Fruit fly (Drosophila melanogaster): ENCODE measurements around the gene PolE1.
A peak's percentile ranks its signal among the peaks of the same experiment; 100 is the strongest.

Gene PolE1

DNA sequence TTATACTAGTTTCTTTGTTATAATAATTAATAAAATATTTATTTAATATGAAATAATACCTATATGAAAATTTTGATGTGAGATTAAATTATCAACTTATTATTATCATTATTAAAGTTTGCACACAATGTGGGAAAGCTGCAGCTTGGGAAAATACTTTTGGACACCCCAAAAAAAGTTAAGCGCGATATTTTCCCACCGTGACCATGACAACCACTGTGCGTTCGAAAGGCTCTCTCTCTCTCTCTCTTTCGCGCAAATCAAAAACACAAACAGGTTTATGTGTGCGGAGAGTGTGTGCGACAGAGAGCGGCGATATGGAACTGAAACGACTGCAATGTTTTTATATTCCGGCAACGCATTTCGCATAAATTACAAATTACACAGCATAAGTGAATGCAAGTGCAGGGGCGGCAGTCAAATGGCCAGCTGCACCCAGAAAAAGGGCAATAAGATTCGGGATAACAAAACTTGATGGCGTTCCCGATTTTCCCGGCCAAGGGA, 983 bp upstream of the PolE1 start (continued):
- TF ChIP-seq Rx (GFP tag; IDR thresholded peaks at IDR 0.05) (0 out of 2 replicates have a peak, but pooled peaks have one; percentile 25), cg (GFP tag; optimal IDR thresholded peaks at IDR 0.05) (no peak), gt (GFP tag; IDR thresholded peaks at IDR 0.05) (no peak), Scr (GFP tag; IDR thresholded peaks at IDR 0.05; ENCODE audit: partially characterized antibody) (no peak), ash1 (GFP tag; optimal IDR thresholded peaks at IDR 0.05) (no peak), ro (GFP tag; IDR thresholded peaks at IDR 0.05) (no peak), her (GFP tag; optimal IDR thresholded peaks at IDR 0.05) (no peak), CG31224 (GFP tag; IDR thresholded peaks at IDR 0.05) (no peak; the same call in 1 of the 2 replicates), CG15269 (tag; optimal IDR thresholded peaks at IDR 0.05) (peak; percentile 54), grn (GFP tag; optimal IDR thresholded peaks at IDR 0.05) (no peak), usp (GFP tag; optimal IDR thresholded peaks at IDR 0.05) (no peak), ems (GFP tag; optimal IDR thresholded peaks at IDR 0.05) (peak; percentile 11), CG8388 (GFP tag; optimal IDR thresholded peaks at IDR 0.05) (peak; percentile 51), esg (GFP tag; conservative IDR thresholded peaks at IDR 0.05) (no peak), CG14667 (GFP tag; IDR thresholded peaks at IDR 0.05) (no peak), sna (GFP tag; IDR thresholded peaks at IDR 0.05; ENCODE audit: partially characterized antibody) (no peak), Camta (GFP tag; optimal IDR thresholded peaks at IDR 0.05) (no peak), Sox100B (GFP tag; optimal IDR thresholded peaks at IDR 0.05) (peak; percentile 62), CG3726 (GFP tag; IDR thresholded peaks at IDR 0.05) (no peak), CG2202 (tag; optimal IDR thresholded peaks at IDR 0.05) (no peak), CG17802 (tag; optimal IDR thresholded peaks at IDR 0.05) (no peak), croc (GFP tag; conservative IDR thresholded peaks at IDR 0.05) (no peak), CG10979 (tag; optimal IDR thresholded peaks at IDR 0.05) (peak; percentile 65), CG13296 (GFP tag; optimal IDR thresholded peaks at IDR 0.05) (no peak), gce (GFP tag; IDR thresholded peaks at IDR 0.05) (0 out of 3 replicates have a peak, but pooled peaks have one; percentile 41), ewg (GFP tag; optimal IDR thresholded peaks at IDR 0.05) (no peak), zfh1 (GFP tag; IDR thresholded peaks at IDR 0.05) (peak; percentile 69; the same call in 2 of the 3 replicates), fru (optimal IDR thresholded peaks at IDR 0.05) (no peak), lbe (GFP tag; optimal IDR thresholded peaks at IDR 0.05) (no peak), CG7271 (tag; optimal IDR thresholded peaks at IDR 0.05) (no peak), tgo (GFP tag; IDR thresholded peaks at IDR 0.05) (peak; percentile 76), CG8089 (GFP tag; optimal IDR thresholded peaks at IDR 0.05) (no peak), CG12659 (GFP tag; optimal IDR thresholded peaks at IDR 0.05) (peak; percentile 36), CG17328 (GFP tag; IDR thresholded peaks at IDR 0.05) (peak; percentile 22; the same call in 1 of the 2 replicates), NK7.1 (GFP tag; optimal IDR thresholded peaks at IDR 0.05) (no peak), fd102C (GFP tag; optimal IDR thresholded peaks at IDR 0.05) (no peak), crol (GFP tag; IDR thresholded peaks at IDR 0.05) (no peak), Max (GFP tag; optimal IDR thresholded peaks at IDR 0.05) (no peak), fd64A (GFP tag; optimal IDR thresholded peaks at IDR 0.05) (no peak), Dip3 (GFP tag; optimal IDR thresholded peaks at IDR 0.05) (no peak), Sin3A (optimal IDR thresholded peaks at IDR 0.05) (no peak), CG17829 (tag; optimal IDR thresholded peaks at IDR 0.05) (peak; percentile 78), Pdp1 (GFP tag; optimal IDR thresholded peaks at IDR 0.05) (peak in 1 of 2 experiments; percentile 1), Sry-β (GFP tag; optimal IDR thresholded peaks at IDR 0.05) (no peak), CG10274 (GFP tag; optimal IDR thresholded peaks at IDR 0.05) (no peak), Mad (GFP tag; optimal IDR thresholded peaks at IDR 0.05) (no peak), CG2678 (tag; optimal IDR thresholded peaks at IDR 0.05) (peak; percentile 60), CG9727 (GFP tag; optimal IDR thresholded peaks at IDR 0.05) (peak; percentile 73), CG33213 (GFP tag; optimal IDR thresholded peaks at IDR 0.05) (no peak), CG3281 (GFP tag; optimal IDR thresholded peaks at IDR 0.05) (peak; percentile 82), hb (GFP tag; IDR thresholded peaks at IDR 0.05; ENCODE audit: partially characterized antibody) (no peak)
